In genomic region chr3R:10161163-10161562, dm6 we compare ENCODE assay signal across 1 fruit fly cellular context.
TF ChIP-seq lines count a peak whose summit lies in the region.

Gene CG6254 (minus strand): TSS chr3R:10161331.

TF ChIP-seq in whole organism, embryonic, 481 proteins besides CTCF, POLR2A, EP300 and RAD21 (continued from another document):
- 0 out of 3 replicates have a peak, but pooled peaks have one; percentile 24 for TF ChIP-seq zen2 (GFP tag; IDR thresholded peaks at IDR 0.05; lab: Robert Waterston, UW; ENCODE audit: partially characterized antibody)
- no peak for TF ChIP-seq CG1832 (GFP tag; optimal IDR thresholded peaks at IDR 0.05; lab: Kevin White, UChicago)
- no peak for TF ChIP-seq kni (GFP tag; optimal IDR thresholded peaks at IDR 0.05; lab: Kevin White, UChicago)
- no peak for TF ChIP-seq sc (optimal IDR thresholded peaks at IDR 0.05; lab: Kevin White, UChicago)
- TF ChIP-seq sc (GFP tag; optimal IDR thresholded peaks at IDR 0.05; lab: Kevin White, UChicago): no peak
- TF ChIP-seq Scr (GFP tag; IDR thresholded peaks at IDR 0.05; lab: Robert Waterston, UW; ENCODE audit: partially characterized antibody): peak; percentile 34
- TF ChIP-seq Xrp1 (GFP tag; IDR thresholded peaks at IDR 0.05; lab: Robert Waterston, UW): no peak
- TF ChIP-seq CG15479 (GFP tag; optimal IDR thresholded peaks at IDR 0.05; lab: Kevin White, UChicago): no peak
- 0 out of 3 replicates have a peak, but pooled peaks have one; percentile 19 for TF ChIP-seq Aef1 (GFP tag; IDR thresholded peaks at IDR 0.05; lab: Robert Waterston, UW)
- 0 out of 2 replicates have a peak, but pooled peaks have one; percentile 30 for TF ChIP-seq unc-4 (GFP tag; IDR thresholded peaks at IDR 0.05; lab: Robert Waterston, UW; ENCODE audit: partially characterized antibody)
- TF ChIP-seq bowl (GFP tag; IDR thresholded peaks at IDR 0.05; lab: Robert Waterston, UW): no peak
- TF ChIP-seq pfk (GFP tag; optimal IDR thresholded peaks at IDR 0.05; lab: Kevin White, UChicago): no peak
- 0 out of 2 replicates have a peak, but pooled peaks have one; percentile 41 for TF ChIP-seq tna (GFP tag; IDR thresholded peaks at IDR 0.05; lab: Robert Waterston, UW; ENCODE audit: partially characterized antibody)
- TF ChIP-seq Fer2 (tag; optimal IDR thresholded peaks at IDR 0.05; lab: Kevin White, UChicago): peak; percentile 24
- TF ChIP-seq ase (GFP tag; IDR thresholded peaks at IDR 0.05; lab: Robert Waterston, UW): peak; percentile 50; the same call in 1 of the 3 replicates
- TF ChIP-seq YL-1 (GFP tag; optimal IDR thresholded peaks at IDR 0.05; lab: Kevin White, UChicago): peak; percentile 46
- peak; percentile 14 for TF ChIP-seq CG10462 (GFP tag; optimal IDR thresholded peaks at IDR 0.05; lab: Kevin White, UChicago)
- no peak for TF ChIP-seq danr (GFP tag; IDR thresholded peaks at IDR 0.05; lab: Robert Waterston, UW)
- TF ChIP-seq Dref (GFP tag; IDR thresholded peaks at IDR 0.05; lab: Robert Waterston, UW): no peak
- TF ChIP-seq Lhr (GFP tag; optimal IDR thresholded peaks at IDR 0.05; lab: Kevin White, UChicago): no peak
- peak; percentile 22 for TF ChIP-seq fd96Cb (tag; optimal IDR thresholded peaks at IDR 0.05; lab: Kevin White, UChicago)
- TF ChIP-seq B-H2 (GFP tag; optimal IDR thresholded peaks at IDR 0.05; lab: Kevin White, UChicago): peak; percentile 71
- no peak for TF ChIP-seq oc (tag; optimal IDR thresholded peaks at IDR 0.05; lab: Kevin White, UChicago)
- no peak for TF ChIP-seq CG4360 (GFP tag; IDR thresholded peaks at IDR 0.05; lab: Robert Waterston, UW)
- TF ChIP-seq Doc3 (GFP tag; IDR thresholded peaks at IDR 0.05; lab: Robert Waterston, UW; ENCODE audit: partially characterized antibody): no peak
- TF ChIP-seq Ada2b (GFP tag; IDR thresholded peaks at IDR 0.05; lab: Robert Waterston, UW): 0 out of 2 replicates have a peak, but pooled peaks have one; percentile 8
- no peak for TF ChIP-seq ab (GFP tag; optimal IDR thresholded peaks at IDR 0.05; lab: Kevin White, UChicago)
- TF ChIP-seq CG7839 (tag; optimal IDR thresholded peaks at IDR 0.05; lab: Kevin White, UChicago): no peak
- TF ChIP-seq fd3F (GFP tag; optimal IDR thresholded peaks at IDR 0.05; lab: Kevin White, UChicago): peak; percentile 23
